Worm (Caenorhabditis elegans) whole organism, young adult: ENCODE results near the gene K09B11.5.
A peak's percentile ranks its signal among the peaks of the same experiment; 100 is the strongest.

ENCODE experiments used
- C17E4.6 ChIP-seq: fragments of 200-800 bp; sonication (Bioruptor generic); IDR thresholded peaks from 2 replicates; pipeline ENCODE4 v1.3.6; 2022; ENCODE audit warnings: missing genetic modification reagents, missing genetic modification characterization, missing compliant biosample characterization
- F22D6.2 ChIP-seq: sonication (generic microtip); optimal IDR thresholded peaks from 2 replicates; lab custom pipeline; 2016; ENCODE audit warnings: mild to moderate bottlenecking, missing genetic modification characterization, missing compliant biosample characterization
- F23B12.7 ChIP-seq: sonication (generic microtip); optimal IDR thresholded peaks from 2 replicates; lab custom pipeline; 2017; ENCODE audit warnings: missing genetic modification characterization, mild to moderate bottlenecking, missing compliant biosample characterization, antibody characterized with exemption, moderate library complexity; ENCODE audit not compliant: insufficient read depth
- F57A8.1 ChIP-seq: fragments of 200-800 bp; sonication (Bioruptor generic); optimal IDR thresholded peaks from 2 replicates; lab custom pipeline; 2018; ENCODE audit warnings: mild to moderate bottlenecking, missing genetic modification characterization, moderate library complexity, missing compliant biosample characterization
- K11D2.4 ChIP-seq: fragments of 200-800 bp; sonication (Bioruptor generic); IDR thresholded peaks from 2 replicates; pipeline ENCODE4 v1.3.6; 2022; ENCODE audit warnings: missing genetic modification reagents, missing genetic modification characterization, missing compliant biosample characterization
- K12H6.12 ChIP-seq: fragments of 200-800 bp; sonication (Bioruptor generic); optimal IDR thresholded peaks from 2 replicates; lab custom pipeline; 2018; ENCODE audit warnings: mild to moderate bottlenecking, missing genetic modification characterization, missing compliant biosample characterization
- Y95B8A.8 ChIP-seq: fragments of 200-800 bp; sonication (Bioruptor generic); IDR thresholded peaks from 2 replicates; pipeline ENCODE4 v1.3.6; 2022; ENCODE audit warnings: missing genetic modification reagents, missing genetic modification characterization, missing compliant biosample characterization
- ZK185.1 ChIP-seq: sonication (generic microtip); optimal IDR thresholded peaks from 2 replicates; lab custom pipeline; 2016; ENCODE audit warnings: mild to moderate bottlenecking, missing genetic modification characterization, missing compliant biosample characterization; ENCODE audit not compliant: poor library complexity, severe bottlenecking
- akir-1 ChIP-seq: fragments of 200-800 bp; sonication (Bioruptor generic); optimal IDR thresholded peaks from 2 replicates; lab custom pipeline; 2018; ENCODE audit warnings: mild to moderate bottlenecking, missing genetic modification characterization, moderate library complexity, missing compliant biosample characterization
- ama-1 ChIP-seq, 3 experiments: fragments of 150-350 bp in 1 of 3; sonication (generic microtip) in 2 of 3; optimal IDR thresholded peaks; 2 replicates each; lab custom pipeline; 2014 to 2018; ENCODE audit warnings: missing biosample characterization in 2 of 3, missing genetic modification characterization in 2 of 3, missing genetic modification reagents in 2 of 3
- attf-6 ChIP-seq: fragments of 200-800 bp; sonication (Bioruptor generic); IDR thresholded peaks from 2 replicates; pipeline ENCODE4 v1.3.6; 2022; ENCODE audit warnings: missing genetic modification reagents, missing genetic modification characterization, missing compliant biosample characterization
- ccch-3 ChIP-seq: fragments of 200-800 bp; sonication (Bioruptor generic); optimal IDR thresholded peaks from 2 replicates; lab custom pipeline; 2018; ENCODE audit warnings: mild to moderate bottlenecking, missing genetic modification characterization, missing compliant biosample characterization
- cebp-2 ChIP-seq: fragments of 200-800 bp; sonication (Bioruptor generic); IDR thresholded peaks from 2 replicates; pipeline ENCODE4 v1.3.6; 2022; ENCODE audit warnings: missing genetic modification characterization, missing compliant biosample characterization
- ceh-100 ChIP-seq: fragments of 200-800 bp; sonication (Bioruptor generic); IDR thresholded peaks from 2 replicates; pipeline ENCODE4 v1.3.6; 2022; ENCODE audit warnings: missing genetic modification reagents, missing genetic modification characterization, missing compliant biosample characterization
- ceh-27 ChIP-seq: fragments of 200-800 bp; sonication (Bioruptor generic); optimal IDR thresholded peaks from 2 replicates; lab custom pipeline; 2018; ENCODE audit warnings: mild to moderate bottlenecking, missing genetic modification characterization, moderate library complexity, missing compliant biosample characterization
- ceh-40 ChIP-seq: fragments of 200-800 bp; sonication (Bioruptor generic); IDR thresholded peaks from 2 replicates; pipeline ENCODE4 v1.3.6; 2022; ENCODE audit warnings: missing genetic modification characterization, missing compliant biosample characterization
- ceh-91 ChIP-seq: fragments of 200-800 bp; sonication (Bioruptor generic); IDR thresholded peaks from 2 replicates; pipeline ENCODE4 v1.3.6; 2022; ENCODE audit warnings: missing genetic modification reagents, missing genetic modification characterization, missing compliant biosample characterization
- die-1 ChIP-seq: sonication (generic microtip); optimal IDR thresholded peaks from 2 replicates; lab custom pipeline; 2016; ENCODE audit warnings: missing genotype, mild to moderate bottlenecking, missing genetic modification characterization, missing compliant biosample characterization
- dpl-1 ChIP-seq: fragments of 150-350 bp; optimal IDR thresholded peaks from 2 replicates; lab custom pipeline; 2014; ENCODE audit warnings: missing biosample characterization, missing genetic modification reagents, missing genetic modification characterization
- egl-44 ChIP-seq: fragments of 200-800 bp; sonication (Bioruptor generic); IDR thresholded peaks from 2 replicates; pipeline ENCODE4 v1.3.6; 2022; ENCODE audit warnings: missing genetic modification reagents, missing genetic modification characterization, missing compliant biosample characterization
- egrh-3 ChIP-seq: fragments of 200-800 bp; sonication (Bioruptor generic); IDR thresholded peaks from 2 replicates; pipeline ENCODE4 v1.3.6; 2022; ENCODE audit warnings: missing genetic modification reagents, missing genetic modification characterization, missing compliant biosample characterization
- ets-4 ChIP-seq: fragments of 200-800 bp; sonication (Bioruptor generic); optimal IDR thresholded peaks from 2 replicates; lab custom pipeline; 2018; ENCODE audit warnings: mild to moderate bottlenecking, missing genetic modification characterization, missing compliant biosample characterization
- fkh-3 ChIP-seq: sonication (generic microtip); optimal IDR thresholded peaks from 2 replicates; lab custom pipeline; 2016; ENCODE audit warnings: mild to moderate bottlenecking, missing genetic modification characterization, missing compliant biosample characterization
- gei-17 ChIP-seq: fragments of 200-800 bp; sonication (Bioruptor generic); optimal IDR thresholded peaks from 2 replicates; lab custom pipeline; 2018; ENCODE audit warnings: mild to moderate bottlenecking, missing genetic modification characterization, missing compliant biosample characterization
- him-1 ChIP-seq: sonication (generic microtip); optimal IDR thresholded peaks from 2 replicates; lab custom pipeline; 2016; ENCODE audit warnings: missing genotype, missing genetic modification reagents, missing genetic modification characterization, missing compliant biosample characterization
- hlh-26 ChIP-seq: fragments of 200-800 bp; sonication (Bioruptor generic); conservative IDR thresholded peaks from 2 replicates; pipeline ENCODE4 v1.3.6; 2022; ENCODE audit warnings: missing genetic modification reagents, missing genetic modification characterization, missing compliant biosample characterization
- hmg-1.2 ChIP-seq: fragments of 200-800 bp; sonication (Bioruptor generic); IDR thresholded peaks from 2 replicates; pipeline ENCODE4 v1.3.6; 2022; ENCODE audit warnings: missing genetic modification reagents, missing genetic modification characterization, missing compliant biosample characterization
- let-526 ChIP-seq: fragments of 200-800 bp; sonication (Bioruptor generic); IDR thresholded peaks from 2 replicates; pipeline ENCODE4 v1.3.6; 2022; ENCODE audit warnings: missing genetic modification reagents, missing genetic modification characterization, missing compliant biosample characterization
- madf-10 ChIP-seq: sonication (generic microtip); optimal IDR thresholded peaks from 2 replicates; lab custom pipeline; 2016; ENCODE audit warnings: mild to moderate bottlenecking, missing genetic modification characterization, missing compliant biosample characterization
- madf-8 ChIP-seq: fragments of 200-800 bp; sonication (Bioruptor generic); conservative IDR thresholded peaks from 2 replicates; pipeline ENCODE4 v1.3.6; 2022; ENCODE audit warnings: missing genetic modification reagents, missing genetic modification characterization, missing compliant biosample characterization
- mcd-1 ChIP-seq: fragments of 200-800 bp; sonication (Bioruptor generic); IDR thresholded peaks from 2 replicates; pipeline ENCODE4 v1.3.6; 2022; ENCODE audit warnings: missing genetic modification reagents, missing genetic modification characterization, missing compliant biosample characterization
- nfya-1 ChIP-seq: sonication (generic microtip); optimal IDR thresholded peaks from 2 replicates; lab custom pipeline; 2017; ENCODE audit warnings: antibody characterized with exemption, missing compliant biosample characterization, missing genetic modification characterization, borderline replicate concordance; ENCODE audit not compliant: insufficient read depth
- nfya-2 ChIP-seq: fragments of 200-800 bp; sonication (Bioruptor generic); IDR thresholded peaks from 2 replicates; pipeline ENCODE4 v1.3.6; 2022; ENCODE audit warnings: missing genetic modification reagents, missing genetic modification characterization, missing compliant biosample characterization
- nfyb-1 ChIP-seq: fragments of 200-800 bp; sonication (Bioruptor generic); IDR thresholded peaks from 2 replicates; pipeline ENCODE4 v1.3.6; 2022; ENCODE audit warnings: missing genetic modification reagents, missing genetic modification characterization, missing compliant biosample characterization
- nhr-80 ChIP-seq: sonication (generic microtip); optimal IDR thresholded peaks from 2 replicates; lab custom pipeline; 2016; ENCODE audit warnings: missing genetic modification characterization, missing compliant biosample characterization
- pha-4 ChIP-seq: fragments of 150-350 bp; sonication (generic microtip); optimal IDR thresholded peaks from 2 replicates; lab custom pipeline; 2014; ENCODE audit warnings: missing biosample characterization, missing genetic modification reagents, missing genetic modification characterization
- repo-1 ChIP-seq: sonication (generic microtip); optimal IDR thresholded peaks from 2 replicates; lab custom pipeline; 2017; ENCODE audit warnings: mild to moderate bottlenecking, missing genetic modification characterization, missing compliant biosample characterization
- sea-2 ChIP-seq: fragments of 200-800 bp; sonication (Bioruptor generic); IDR thresholded peaks from 2 replicates; pipeline ENCODE4 v1.3.6; 2022; ENCODE audit warnings: missing genetic modification characterization, missing compliant biosample characterization
- snpc-1.1 ChIP-seq: sonication (generic microtip); optimal IDR thresholded peaks from 2 replicates; lab custom pipeline; 2017; ENCODE audit warnings: missing genetic modification characterization, mild to moderate bottlenecking, missing compliant biosample characterization, antibody characterized with exemption, moderate library complexity, missing genotype, missing genetic modification reagents; ENCODE audit not compliant: insufficient read depth
- snpc-4 ChIP-seq, 5 experiments: fragments of 150-350 bp in 1 of 5; sonication (generic microtip) in 4 of 5; optimal IDR thresholded peaks; 2 replicates each; lab custom pipeline; 2014 to 2018; ENCODE audit warnings: missing genetic modification characterization in 5 of 5, missing biosample characterization in 3 of 5, antibody characterized with exemption in 2 of 5, mild to moderate bottlenecking in 2 of 5, missing compliant biosample characterization in 2 of 5, missing genotype in 2 of 5, moderate library complexity in 2 of 5, missing genetic modification reagents in 1 of 5
- tlf-1 ChIP-seq: fragments of 200-800 bp; sonication (Bioruptor generic); optimal IDR thresholded peaks from 2 replicates; lab custom pipeline; 2018; ENCODE audit warnings: mild to moderate bottlenecking, missing genetic modification characterization, missing compliant biosample characterization
- unc-130 ChIP-seq: sonication (generic microtip); optimal IDR thresholded peaks from 2 replicates; lab custom pipeline; 2016; ENCODE audit warnings: missing genetic modification reagents, missing genetic modification characterization, missing compliant biosample characterization
- unc-62 ChIP-seq: fragments of 150-350 bp; optimal IDR thresholded peaks from 2 replicates; lab custom pipeline; 2014; ENCODE audit warnings: missing biosample characterization, missing genetic modification reagents, missing genetic modification characterization
- zfh-2 ChIP-seq: fragments of 200-800 bp; sonication (Bioruptor generic); conservative IDR thresholded peaks from 2 replicates; pipeline ENCODE4 v1.3.6; 2022; ENCODE audit warnings: missing genetic modification reagents, missing genetic modification characterization, missing compliant biosample characterization
- ztf-18 ChIP-seq: sonication (generic microtip); optimal IDR thresholded peaks from 2 replicates; lab custom pipeline; 2016; ENCODE audit warnings: missing genotype, mild to moderate bottlenecking, missing genetic modification characterization, missing compliant biosample characterization
- ztf-25 ChIP-seq: fragments of 200-800 bp; sonication (Bioruptor generic); IDR thresholded peaks from 2 replicates; pipeline ENCODE4 v1.3.6; 2022; ENCODE audit warnings: missing genetic modification reagents, missing genetic modification characterization, missing compliant biosample characterization
- ztf-3 ChIP-seq: fragments of 200-800 bp; sonication (Bioruptor generic); optimal IDR thresholded peaks from 2 replicates; lab custom pipeline; 2018; ENCODE audit warnings: mild to moderate bottlenecking, missing genetic modification characterization, missing compliant biosample characterization
- ztf-6 ChIP-seq: fragments of 200-800 bp; sonication (Bioruptor generic); IDR thresholded peaks from 2 replicates; pipeline ENCODE4 v1.3.6; 2022; ENCODE audit warnings: missing genetic modification reagents, missing genetic modification characterization, missing compliant biosample characterization

K09B11.5 gene

DNA sequence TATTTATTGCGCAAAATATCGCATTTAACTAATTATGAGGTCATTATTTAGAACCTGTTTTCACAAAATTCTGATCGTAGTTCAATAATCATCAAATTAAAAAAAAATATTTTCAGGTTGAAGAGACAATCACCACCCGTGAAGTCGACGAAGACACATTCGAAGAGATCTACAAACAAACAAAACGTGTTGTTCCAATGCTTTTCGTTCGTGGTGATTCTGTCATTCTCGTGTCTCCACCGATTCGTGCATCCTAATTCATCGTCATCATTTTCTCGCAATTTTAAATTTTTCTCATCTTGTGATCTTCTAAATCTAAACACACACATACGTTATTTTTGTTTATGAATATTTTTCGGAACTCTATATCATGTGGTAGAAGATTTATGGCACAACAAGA is 45.0 kb downstream of the K09B11.5 start (continued):
- no peak for TF ChIP-seq ztf-25
- TF ChIP-seq hmg-1.2 (GFP tag; lab: Robert Waterston, UW): peak; percentile 21
- TF ChIP-seq snpc-1.1 (tag; lab: Kevin White, UChicago): no peak
- TF ChIP-seq nhr-80: no peak
- no peak for TF ChIP-seq egrh-3
- no peak for TF ChIP-seq sea-2 (GFP tag; lab: Robert Waterston, UW)
- no peak for TF ChIP-seq ceh-100
- peak; percentile 29 for TF ChIP-seq F22D6.2 (tag; lab: Kevin White, UChicago)
- peak; percentile 60 for TF ChIP-seq K11D2.4 (GFP tag; lab: Robert Waterston, UW)
- TF ChIP-seq cebp-2 (GFP tag; lab: Robert Waterston, UW): 0 out of 2 replicates have a peak, but pooled peaks have one; percentile 32
- TF ChIP-seq let-526 (GFP tag; lab: Robert Waterston, UW): no peak
- peak; percentile 36 for TF ChIP-seq ZK185.1 (tag; lab: Kevin White, UChicago)
- TF ChIP-seq dpl-1 (GFP tag; lab: Kevin White, UChicago): no peak
- no peak; the same call in 1 of the 2 replicates for TF ChIP-seq Y95B8A.8
- TF ChIP-seq unc-130 (GFP tag; lab: Kevin White, UChicago): no peak
- peak; percentile 82 for TF ChIP-seq repo-1
- TF ChIP-seq ceh-40 (GFP tag; lab: Robert Waterston, UW): no peak
- TF ChIP-seq tlf-1 (GFP tag; lab: Kevin White, UChicago): peak; percentile 29
- no peak for TF ChIP-seq fkh-3 (tag; lab: Kevin White, UChicago)
- TF ChIP-seq unc-62: no peak
- TF ChIP-seq mcd-1 (GFP tag; lab: Robert Waterston, UW): peak; percentile 51
- no peak for TF ChIP-seq nfya-1 (tag; lab: Kevin White, UChicago)
- peak; percentile 62 for TF ChIP-seq ama-1 (optimal IDR thresholded peaks at IDR 0.05; lab: Kevin White, UChicago)
- no peak for TF ChIP-seq ama-1 (GFP tag; optimal IDR thresholded peaks at IDR 0.05; lab: Kevin White, UChicago)
- TF ChIP-seq egl-44 (GFP tag; lab: Robert Waterston, UW): no peak
- no peak for TF ChIP-seq K12H6.12 (tag; lab: Kevin White, UChicago)
- no peak for TF ChIP-seq nfya-2
- no peak for TF ChIP-seq pha-4 (tag; lab: Kevin White, UChicago)
- no peak for TF ChIP-seq ztf-18 (tag; lab: Kevin White, UChicago)
- TF ChIP-seq gei-17 (GFP tag; lab: Kevin White, UChicago): peak; percentile 20
- no peak for TF ChIP-seq attf-6 (GFP tag; lab: Robert Waterston, UW)
- TF ChIP-seq nfyb-1 (GFP tag; lab: Robert Waterston, UW): 0 out of 2 replicates have a peak, but pooled peaks have one; percentile 34
- TF ChIP-seq die-1: no peak
- peak; percentile 18 for TF ChIP-seq ceh-27 (GFP tag; lab: Kevin White, UChicago)
- no peak for TF ChIP-seq ztf-6 (GFP tag; lab: Robert Waterston, UW)
- TF ChIP-seq ccch-3: no peak
- no peak for TF ChIP-seq F57A8.1
- no peak for TF ChIP-seq C17E4.6 (GFP tag; lab: Robert Waterston, UW)
- no peak for TF ChIP-seq ets-4 (GFP tag; lab: Kevin White, UChicago)
- no peak for TF ChIP-seq snpc-4 (GFP tag; optimal IDR thresholded peaks at IDR 0.05; lab: Kevin White, UChicago)
- no peak for TF ChIP-seq snpc-4 (tag; optimal IDR thresholded peaks at IDR 0.05; lab: Kevin White, UChicago)

DNA sequence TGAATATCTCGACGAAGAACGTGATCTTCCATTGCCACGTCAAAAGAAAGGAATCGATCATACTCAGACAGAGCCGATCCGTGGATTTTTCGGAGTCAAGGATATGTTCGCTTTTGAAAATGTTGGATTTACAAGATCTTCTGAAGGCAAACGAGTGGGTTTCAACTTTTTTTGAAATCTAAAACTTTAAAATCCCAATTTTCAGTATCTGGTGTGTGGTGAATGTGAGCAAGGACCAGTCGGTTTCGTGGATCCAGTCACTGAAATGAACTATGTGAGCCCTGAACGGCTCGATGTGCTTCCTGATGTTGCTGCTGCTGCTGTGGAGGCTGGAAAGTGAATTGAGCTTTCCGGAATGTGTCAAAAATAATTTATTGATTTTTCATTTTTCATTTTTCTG is 46.9 kb downstream of the K09B11.5 start, which contains the start of gene lsm-3:
Gene lsm-3 (plus strand): TSS at position 301 of the 400 bp plus-strand sequence.
- no peak for TF ChIP-seq nfya-1 (tag; lab: Kevin White, UChicago)
- no peak for TF ChIP-seq zfh-2 (GFP tag; lab: Robert Waterston, UW)
- TF ChIP-seq K11D2.4 (GFP tag; lab: Robert Waterston, UW): no peak
- TF ChIP-seq ceh-91: no peak
- TF ChIP-seq akir-1 (GFP tag; lab: Kevin White, UChicago): no peak
- TF ChIP-seq ztf-3 (GFP tag; lab: Kevin White, UChicago): no peak
- TF ChIP-seq madf-8: no peak
- TF ChIP-seq F23B12.7 (tag; lab: Kevin White, UChicago): no peak
- no peak for TF ChIP-seq madf-10 (tag; lab: Kevin White, UChicago)
- no peak for TF ChIP-seq hlh-26
- no peak for TF ChIP-seq C17E4.6 (GFP tag; lab: Robert Waterston, UW)
- no peak for TF ChIP-seq ztf-6 (GFP tag; lab: Robert Waterston, UW)
- TF ChIP-seq repo-1: no peak
- no peak for TF ChIP-seq sea-2 (GFP tag; lab: Robert Waterston, UW)
- TF ChIP-seq him-1: no peak
